Worm (Caenorhabditis elegans): ENCODE data around the gene far-1.

- TF ChIP-seq ama-1 (optimal IDR thresholded peaks at IDR 0.05), result peak; percentile 49
- no peak for TF ChIP-seq fkh-10 (GFP tag; optimal IDR thresholded peaks at IDR 0.05)
- TF ChIP-seq pha-4 (tag; optimal IDR thresholded peaks at IDR 0.05), result no peak
- TF ChIP-seq sox-4 (tag; optimal IDR thresholded peaks at IDR 0.05), result no peak
- no peak for TF ChIP-seq sdc-2 (tag; optimal IDR thresholded peaks at IDR 0.05)
- TF ChIP-seq nhr-11 (tag; optimal IDR thresholded peaks at IDR 0.05), result no peak
- TF ChIP-seq ztf-16 (tag; optimal IDR thresholded peaks at IDR 0.05), result no peak
- no peak for TF ChIP-seq madf-2 (tag; optimal IDR thresholded peaks at IDR 0.05)
Measured at ce11 chrIII:9051119-9051597, 29.8 kb downstream of the far-1 start.
